Worm (Caenorhabditis elegans) whole organism, L4 larva: Measurements from ENCODE around the gene C16C10.13.
A peak's percentile ranks its signal among the peaks of the same experiment; 100 is the strongest.

Source experiments
- F10B5.3 ChIP-seq: sonication (generic microtip); optimal IDR thresholded peaks from 2 replicates; lab custom pipeline; 2016; ENCODE audit warnings: mild to moderate bottlenecking, missing genetic modification characterization, missing compliant biosample characterization
- F26F4.8 ChIP-seq: fragments of 200-800 bp; sonication (Bioruptor generic); conservative IDR thresholded peaks from 2 replicates; pipeline ENCODE4 v1.3.6; 2022; ENCODE audit warnings: missing genetic modification characterization, missing compliant biosample characterization
- F37D6.2 ChIP-seq: sonication (generic microtip); optimal IDR thresholded peaks from 2 replicates; lab custom pipeline; 2016; ENCODE audit warnings: mild to moderate bottlenecking, missing genetic modification characterization, missing compliant biosample characterization
- T20F7.1 ChIP-seq: fragments of 200-800 bp; sonication (Bioruptor generic); optimal IDR thresholded peaks from 2 replicates; lab custom pipeline; 2018; ENCODE audit warnings: mild to moderate bottlenecking, missing genetic modification characterization, missing compliant biosample characterization
- T26A8.4 ChIP-seq: fragments of 200-800 bp; sonication (Bioruptor generic); IDR thresholded peaks from 2 replicates; pipeline ENCODE4 v1.3.6; 2022; ENCODE audit warnings: missing genetic modification characterization, missing compliant biosample characterization
- Y105C5A.15 ChIP-seq: fragments of 200-800 bp; sonication (Bioruptor generic); IDR thresholded peaks from 2 replicates; pipeline ENCODE4 v1.3.6; 2022; ENCODE audit warnings: missing genetic modification characterization, missing compliant biosample characterization
- Y48G9A.11 ChIP-seq: fragments of 200-800 bp; sonication (Bioruptor generic); IDR thresholded peaks from 2 replicates; pipeline ENCODE4 v1.3.6; 2022; ENCODE audit warnings: missing genetic modification reagents, missing genetic modification characterization, missing compliant biosample characterization
- ZK337.2 ChIP-seq: fragments of 200-800 bp; sonication (Bioruptor generic); IDR thresholded peaks from 2 replicates; pipeline ENCODE4 v1.3.6; 2022; ENCODE audit warnings: missing genetic modification reagents, missing genetic modification characterization, missing compliant biosample characterization
- ZK546.5 ChIP-seq, 2 experiments: sonication (generic microtip); optimal IDR thresholded peaks; 2 replicates each; lab custom pipeline; 2017; ENCODE audit warnings: missing biosample characterization in 2 of 2, missing genetic modification characterization in 2 of 2
- aha-1 ChIP-seq: fragments of 150-350 bp; peaks from one replicate; lab custom pipeline; 2014; ENCODE audit warnings: missing biosample characterization, missing genetic modification characterization
- aly-2 ChIP-seq: sonication (generic microtip); optimal IDR thresholded peaks from 2 replicates; lab custom pipeline; 2018; ENCODE audit warnings: missing biosample characterization, missing genetic modification characterization
- ama-1 ChIP-seq: fragments of 150-350 bp; optimal IDR thresholded peaks from 2 replicates; lab custom pipeline; 2014; ENCODE audit warnings: inconsistent platforms, mixed read lengths
- arid-1 ChIP-seq: fragments of 200-800 bp; sonication (Bioruptor generic); conservative IDR thresholded peaks from 2 replicates; pipeline ENCODE4 v1.3.6; 2022; ENCODE audit warnings: missing genetic modification reagents, missing genetic modification characterization, missing compliant biosample characterization
- ceh-20 ChIP-seq: fragments of 200-800 bp; sonication (Bioruptor generic); IDR thresholded peaks from 2 replicates; pipeline ENCODE4 v1.3.6; 2022; ENCODE audit warnings: missing genetic modification reagents, missing genetic modification characterization, missing compliant biosample characterization
- ceh-32 ChIP-seq: sonication (generic microtip); optimal IDR thresholded peaks from 2 replicates; lab custom pipeline; 2016; ENCODE audit warnings: mild to moderate bottlenecking, missing genetic modification characterization, missing compliant biosample characterization; ENCODE audit not compliant: poor library complexity
- ceh-62 ChIP-seq: sonication (generic microtip); optimal IDR thresholded peaks from 2 replicates; lab custom pipeline; 2017; ENCODE audit warnings: missing biosample characterization, missing genetic modification characterization
- ceh-82 ChIP-seq: sonication (generic microtip); optimal IDR thresholded peaks from 2 replicates; lab custom pipeline; 2017; ENCODE audit warnings: missing biosample characterization, missing genetic modification characterization
- daf-12 ChIP-seq: fragments of 150-350 bp; optimal IDR thresholded peaks from 2 replicates; lab custom pipeline; 2014; ENCODE audit warnings: missing biosample characterization, missing genetic modification reagents, missing genetic modification characterization
- daf-8 ChIP-seq: fragments of 200-800 bp; sonication (Bioruptor generic); IDR thresholded peaks from 2 replicates; pipeline ENCODE4 v1.3.6; 2022; ENCODE audit warnings: missing genetic modification characterization, missing compliant biosample characterization
- dmd-8 ChIP-seq: fragments of 200-800 bp; sonication (Bioruptor generic); IDR thresholded peaks from 2 replicates; pipeline ENCODE4 v1.3.6; 2022; ENCODE audit warnings: missing genetic modification characterization, missing compliant biosample characterization
- fos-1 ChIP-seq: fragments of 150-350 bp; optimal IDR thresholded peaks from 2 replicates; lab custom pipeline; 2014; ENCODE audit warnings: missing biosample characterization, missing genetic modification characterization
- gei-8 ChIP-seq: fragments of 200-800 bp; sonication (Bioruptor generic); optimal IDR thresholded peaks from 2 replicates; lab custom pipeline; 2018; ENCODE audit warnings: mild to moderate bottlenecking, missing genetic modification characterization, missing compliant biosample characterization
- hlh-30 ChIP-seq: sonication (generic microtip); optimal IDR thresholded peaks from 2 replicates; lab custom pipeline; 2017; ENCODE audit warnings: antibody characterized with exemption, mild to moderate bottlenecking, missing genetic modification characterization, missing compliant biosample characterization; ENCODE audit not compliant: insufficient read depth
- lim-7 ChIP-seq: fragments of 200-800 bp; sonication (Bioruptor generic); IDR thresholded peaks from 2 replicates; pipeline ENCODE4 v1.3.6; 2022; ENCODE audit warnings: missing genetic modification characterization, missing compliant biosample characterization
- lin-1 ChIP-seq: fragments of 200-800 bp; sonication (Bioruptor generic); IDR thresholded peaks from 2 replicates; pipeline ENCODE4 v1.3.6; 2022; ENCODE audit warnings: missing genetic modification reagents, missing genetic modification characterization, missing compliant biosample characterization
- lin-15B ChIP-seq: fragments of 150-350 bp; sonication (generic microtip); optimal IDR thresholded peaks from 3 replicates; lab custom pipeline; 2014; ENCODE audit warnings: missing biosample characterization, missing genetic modification characterization
- lin-29 ChIP-seq: fragments of 200-800 bp; sonication (Bioruptor generic); IDR thresholded peaks from 2 replicates; pipeline ENCODE4 v1.3.6; 2022; ENCODE audit warnings: missing genetic modification reagents, missing genetic modification characterization, missing compliant biosample characterization
- lin-38 ChIP-seq: fragments of 200-800 bp; sonication (Bioruptor generic); IDR thresholded peaks from 2 replicates; pipeline ENCODE4 v1.3.6; 2022; ENCODE audit warnings: missing genetic modification reagents, missing genetic modification characterization, missing compliant biosample characterization
- madf-5 ChIP-seq, 2 experiments: fragments of 200-800 bp; sonication (Bioruptor generic); IDR thresholded peaks; 2 replicates each; pipeline ENCODE4 v1.3.6; 2022; ENCODE audit warnings: missing compliant biosample characterization in 2 of 2, missing genetic modification characterization in 2 of 2
- mep-1 ChIP-seq: fragments of 150-350 bp; sonication (generic microtip); optimal IDR thresholded peaks from 3 replicates; lab custom pipeline; 2014; ENCODE audit warnings: missing biosample characterization, missing genetic modification characterization
- mxl-2 ChIP-seq: fragments of 200-800 bp; sonication (Bioruptor generic); conservative IDR thresholded peaks from 2 replicates; pipeline ENCODE4 v1.3.6; 2022; ENCODE audit warnings: missing genetic modification reagents, missing genetic modification characterization, missing compliant biosample characterization
- nhr-10 ChIP-seq: fragments of 150-350 bp; optimal IDR thresholded peaks from 2 replicates; lab custom pipeline; 2014; ENCODE audit warnings: missing biosample characterization, missing genetic modification characterization
- nhr-102 ChIP-seq: sonication (generic microtip); optimal IDR thresholded peaks from 2 replicates; lab custom pipeline; 2016; ENCODE audit warnings: mild to moderate bottlenecking, missing genetic modification characterization, moderate library complexity, missing compliant biosample characterization
- nhr-11 ChIP-seq: fragments of 150-350 bp; optimal IDR thresholded peaks from 2 replicates; lab custom pipeline; 2014; ENCODE audit warnings: missing biosample characterization, missing genetic modification characterization
- nhr-111 ChIP-seq: fragments of 200-800 bp; sonication (Bioruptor generic); optimal IDR thresholded peaks from 2 replicates; lab custom pipeline; 2018; ENCODE audit warnings: mild to moderate bottlenecking, missing genetic modification characterization, missing compliant biosample characterization
- nhr-41 ChIP-seq: fragments of 200-800 bp; sonication (Bioruptor generic); IDR thresholded peaks from 2 replicates; pipeline ENCODE4 v1.3.6; 2022; ENCODE audit warnings: missing genetic modification reagents, missing genetic modification characterization, missing compliant biosample characterization
- nhr-6 ChIP-seq: fragments of 150-350 bp; optimal IDR thresholded peaks from 2 replicates; lab custom pipeline; 2014; ENCODE audit warnings: missing biosample characterization, missing genetic modification characterization
- rbr-2 ChIP-seq: sonication (generic microtip); optimal IDR thresholded peaks from 2 replicates; lab custom pipeline; 2016; ENCODE audit warnings: missing genotype, missing genetic modification characterization, missing compliant biosample characterization
- saeg-2 ChIP-seq: fragments of 200-800 bp; sonication (Bioruptor generic); IDR thresholded peaks from 2 replicates; pipeline ENCODE4 v1.3.6; 2022; ENCODE audit warnings: missing genetic modification reagents, missing genetic modification characterization, missing compliant biosample characterization
- sdz-12 ChIP-seq: fragments of 200-800 bp; sonication (Bioruptor generic); optimal IDR thresholded peaks from 2 replicates; lab custom pipeline; 2018; ENCODE audit warnings: mild to moderate bottlenecking, missing genetic modification characterization, missing compliant biosample characterization
- set-16 ChIP-seq: fragments of 200-800 bp; sonication (Bioruptor generic); IDR thresholded peaks from 2 replicates; pipeline ENCODE4 v1.3.6; 2022; ENCODE audit warnings: missing genetic modification reagents, missing genetic modification characterization, missing compliant biosample characterization
- skn-1 ChIP-seq: fragments of 150-350 bp; optimal IDR thresholded peaks from 2 replicates; lab custom pipeline; 2014; ENCODE audit warnings: missing biosample characterization, missing genetic modification characterization
- snpc-1.2 ChIP-seq: fragments of 200-800 bp; sonication (Bioruptor generic); IDR thresholded peaks from 2 replicates; pipeline ENCODE4 v1.3.6; 2022; ENCODE audit warnings: missing genetic modification reagents, missing genetic modification characterization, missing compliant biosample characterization
- tag-97 ChIP-seq: fragments of 200-800 bp; sonication (Bioruptor generic); IDR thresholded peaks from 2 replicates; pipeline ENCODE4 v1.3.6; 2022; ENCODE audit warnings: missing genetic modification characterization, missing compliant biosample characterization
- tra-1 ChIP-seq: fragments of 200-800 bp; sonication (Bioruptor generic); IDR thresholded peaks from 2 replicates; pipeline ENCODE4 v1.3.6; 2022; ENCODE audit warnings: missing genetic modification reagents, missing genetic modification characterization, missing compliant biosample characterization
- unc-130 ChIP-seq: sonication (generic microtip); optimal IDR thresholded peaks from 2 replicates; lab custom pipeline; 2016; ENCODE audit warnings: missing genetic modification reagents, missing genetic modification characterization, missing compliant biosample characterization
- unc-39 ChIP-seq: sonication (generic microtip); optimal IDR thresholded peaks from 2 replicates; lab custom pipeline; 2017; ENCODE audit warnings: missing biosample characterization, missing genetic modification characterization
- vab-7 ChIP-seq: fragments of 200-800 bp; sonication (Bioruptor generic); IDR thresholded peaks from 2 replicates; pipeline ENCODE4 v1.3.6; 2022; ENCODE audit warnings: missing genetic modification reagents, missing genetic modification characterization, missing compliant biosample characterization
- zfp-3 ChIP-seq: fragments of 200-800 bp; sonication (Bioruptor generic); conservative IDR thresholded peaks from 2 replicates; pipeline ENCODE4 v1.3.6; 2022; ENCODE audit warnings: missing genetic modification reagents, missing genetic modification characterization, missing compliant biosample characterization
- zip-11 ChIP-seq: fragments of 200-800 bp; sonication (Bioruptor generic); IDR thresholded peaks from 2 replicates; pipeline ENCODE4 v1.3.6; 2022; ENCODE audit warnings: missing genetic modification characterization, missing compliant biosample characterization
- ztf-11 ChIP-seq: fragments of 150-350 bp; optimal IDR thresholded peaks from 2 replicates; lab custom pipeline; 2014; ENCODE audit warnings: missing biosample characterization, missing genetic modification characterization
- ztf-7 ChIP-seq: fragments of 150-350 bp; optimal IDR thresholded peaks from 2 replicates; lab custom pipeline; 2014; ENCODE audit warnings: missing biosample characterization, missing genetic modification characterization

C16C10.13 gene

ce11 chrIII:4195306-4196008 lies 19.2 kb downstream of the C16C10.13 start (continued):
- TF ChIP-seq ZK546.5 (tag; optimal IDR thresholded peaks at IDR 0.05; lab: Kevin White, UChicago) (no peak), ztf-11 (tag; lab: Kevin White, UChicago) (no peak), lin-29 (GFP tag; lab: Robert Waterston, UW) (no peak), vab-7 (no peak), gei-8 (GFP tag; lab: Kevin White, UChicago) (peak; percentile 15), ceh-62 (tag; lab: Kevin White, UChicago) (no peak), daf-8 (GFP tag; lab: Robert Waterston, UW) (no peak), mxl-2 (GFP tag; lab: Robert Waterston, UW) (no peak), sdz-12 (GFP tag; lab: Kevin White, UChicago) (peak; percentile 21), nhr-6 (tag; lab: Kevin White, UChicago) (peak; percentile 34), dmd-8 (GFP tag; lab: Robert Waterston, UW) (0 out of 2 replicates have a peak, but pooled peaks have one; percentile 36), ztf-7 (tag; lab: Kevin White, UChicago) (no peak), unc-39 (no peak), aha-1 (tag; lab: Kevin White, UChicago) (peak; percentile 99), daf-12 (tag; lab: Kevin White, UChicago) (no peak), skn-1 (tag; lab: Kevin White, UChicago) (no peak), ceh-20 (GFP tag; lab: Robert Waterston, UW) (peak; percentile 15; the same call in 1 of the 2 replicates), nhr-111 (GFP tag; lab: Kevin White, UChicago) (peak; percentile 80), nhr-11 (tag; lab: Kevin White, UChicago) (no peak), saeg-2 (GFP tag; lab: Robert Waterston, UW) (peak; percentile 73; the same call in 1 of the 2 replicates), snpc-1.2 (GFP tag; lab: Robert Waterston, UW) (peak; percentile 71), nhr-102 (tag; lab: Kevin White, UChicago) (peak; percentile 90), ceh-82 (tag; lab: Kevin White, UChicago) (no peak), rbr-2 (tag; lab: Kevin White, UChicago) (peak; percentile 43), T26A8.4 (peak; percentile 97), aly-2 (no peak), tra-1 (GFP tag; lab: Robert Waterston, UW) (0 out of 2 replicates have a peak, but pooled peaks have one; percentile 36), fos-1 (no peak), arid-1 (GFP tag; lab: Robert Waterston, UW) (peak; percentile 84), ceh-32 (no peak), hlh-30 (tag; lab: Kevin White, UChicago) (peak; percentile 37), ZK337.2 (GFP tag; lab: Robert Waterston, UW) (no peak), unc-130 (GFP tag; lab: Kevin White, UChicago) (peak; percentile 24), tag-97 (GFP tag; lab: Robert Waterston, UW) (no peak), Y105C5A.15 (peak; percentile 66; the same call in 1 of the 2 replicates), nhr-41 (no peak; the same call in 1 of the 2 replicates), T20F7.1 (GFP tag; lab: Kevin White, UChicago) (peak; percentile 75), F10B5.3 (tag; lab: Kevin White, UChicago) (peak; percentile 68), F26F4.8 (GFP tag; lab: Robert Waterston, UW) (no peak), zfp-3 (peak; percentile 95), Y48G9A.11 (GFP tag; lab: Robert Waterston, UW) (peak; percentile 77), zip-11 (GFP tag; lab: Robert Waterston, UW) (no peak), F37D6.2 (tag; lab: Kevin White, UChicago) (peak; percentile 45), lin-1 (GFP tag; lab: Robert Waterston, UW) (peak; percentile 57), ama-1 (lab: Kevin White, UChicago) (peak; percentile 95), lim-7 (GFP tag; lab: Robert Waterston, UW) (no peak), mep-1 (tag; lab: Kevin White, UChicago) (peak; percentile 76), lin-15B (tag; lab: Kevin White, UChicago) (no peak), set-16 (no peak), nhr-10 (tag; lab: Kevin White, UChicago) (no peak), madf-5 (GFP tag; IDR thresholded peaks at IDR 0.05; lab: Robert Waterston, UW) (no peak), lin-38 (GFP tag; lab: Robert Waterston, UW) (peak; percentile 67)
